ENCODE assay signal across 5 fruit fly cellular contexts in the genomic region with DNA sequence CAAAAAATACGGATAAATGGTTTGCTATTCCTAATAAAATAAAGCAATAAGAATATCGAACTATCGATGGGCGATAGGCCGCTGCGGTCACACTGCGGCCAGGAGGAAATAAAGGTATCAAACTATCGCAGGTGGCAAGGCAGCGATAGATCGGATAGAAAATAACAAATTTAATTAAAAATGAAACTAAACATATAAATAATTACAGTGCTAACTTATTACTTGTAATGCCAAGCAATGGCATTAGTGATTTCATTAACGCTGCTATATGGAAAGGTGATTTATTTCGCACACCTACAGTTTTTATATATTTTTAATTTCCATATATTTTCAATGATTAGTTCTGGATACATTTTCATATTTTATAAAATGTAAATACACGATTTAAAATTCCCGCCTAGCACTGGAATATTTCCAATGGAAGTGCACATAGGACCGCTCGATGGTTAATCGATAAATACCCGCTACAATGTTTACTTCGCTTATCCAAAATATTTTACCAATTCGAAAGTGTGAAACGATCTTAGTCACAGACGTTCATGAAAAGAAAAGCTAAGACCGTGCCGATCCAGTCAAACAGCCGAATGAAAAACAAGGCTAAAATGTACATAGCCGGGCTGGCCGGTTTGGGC.
TF ChIP-seq lines count a peak whose summit lies in the region.

Gene CG15356, minus strand, starts transcription at position 48 of the 632 bp plus-strand sequence.
Gene CG15362, plus strand, starts transcription at position 469 of the 632 bp plus-strand sequence.

- peak; percentile 17 for TF ChIP-seq CTCF in whole organism, embryonic (GFP tag; optimal IDR thresholded peaks at IDR 0.05; lab: Kevin White, UChicago)

TF ChIP-seq in whole organism, adult, 20 proteins besides CTCF, POLR2A, EP300 and RAD21 (continues in another document):
- TF ChIP-seq tj (GFP tag; optimal IDR thresholded peaks at IDR 0.05; lab: Kevin White, UChicago) (no peak), CG12768 (GFP tag; optimal IDR thresholded peaks at IDR 0.05; lab: Kevin White, UChicago) (peak; percentile 55), Clk (GFP tag; optimal IDR thresholded peaks at IDR 0.05; lab: Kevin White, UChicago) (no peak), CG33017 (tag; optimal IDR thresholded peaks at IDR 0.05; lab: Kevin White, UChicago) (no peak), pad (GFP tag; optimal IDR thresholded peaks at IDR 0.05; lab: Kevin White, UChicago) (peak; percentile 38), CG7045 (GFP tag; optimal IDR thresholded peaks at IDR 0.05; lab: Kevin White, UChicago) (peak; percentile 29), Hr96 (GFP tag; optimal IDR thresholded peaks at IDR 0.05; lab: Kevin White, UChicago) (no peak), kay (GFP tag; lab: Kevin White, UChicago; ENCODE audit: borderline replicate concordance) (no peak), cic (GFP tag; optimal IDR thresholded peaks at IDR 0.05; lab: Kevin White, UChicago) (no peak), CG11617 (GFP tag; optimal IDR thresholded peaks at IDR 0.05; lab: Kevin White, UChicago) (peak; percentile 45), Crg-1 (GFP tag; optimal IDR thresholded peaks at IDR 0.05; lab: Kevin White, UChicago) (peak; percentile 52), CG7101 (tag; optimal IDR thresholded peaks at IDR 0.05; lab: Kevin White, UChicago) (no peak), bab1 (GFP tag; optimal IDR thresholded peaks at IDR 0.05; lab: Kevin White, UChicago) (peak; percentile 60), CG5204 (GFP tag; optimal IDR thresholded peaks at IDR 0.05; lab: Kevin White, UChicago) (no peak), toe (GFP tag; optimal IDR thresholded peaks at IDR 0.05; lab: Kevin White, UChicago) (peak; percentile 66), cnc (optimal IDR thresholded peaks at IDR 0.05; lab: Kevin White, UChicago) (no peak), ovo (GFP tag; optimal IDR thresholded peaks at IDR 0.05; lab: Kevin White, UChicago) (no peak)

TF ChIP-seq in whole organism, embryonic, 481 proteins besides CTCF, POLR2A, EP300 and RAD21 (continues in another document):
- TF ChIP-seq knrl (GFP tag; IDR thresholded peaks at IDR 0.05; lab: Robert Waterston, UW; ENCODE audit: partially characterized antibody): peak; percentile 99
- peak; percentile 53 for TF ChIP-seq NfI (GFP tag; optimal IDR thresholded peaks at IDR 0.05; lab: Kevin White, UChicago)
- TF ChIP-seq sug (tag; optimal IDR thresholded peaks at IDR 0.05; lab: Kevin White, UChicago): peak; percentile 45
- no peak for TF ChIP-seq sqz (GFP tag; optimal IDR thresholded peaks at IDR 0.05; lab: Kevin White, UChicago)
- peak in 1 of 2 experiments; percentile 27 for TF ChIP-seq Pdp1 (GFP tag; optimal IDR thresholded peaks at IDR 0.05; lab: Kevin White, UChicago)
- peak; percentile 52 for TF ChIP-seq gfzf (GFP tag; optimal IDR thresholded peaks at IDR 0.05; lab: Kevin White, UChicago)
- TF ChIP-seq luna (GFP tag; optimal IDR thresholded peaks at IDR 0.05; lab: Kevin White, UChicago): no peak
- TF ChIP-seq B-H1 (GFP tag; IDR thresholded peaks at IDR 0.05; lab: Robert Waterston, UW): peak; percentile 12; the same call in 1 of the 3 replicates
- peak in 1 of 2 experiments; percentile 4 for TF ChIP-seq bsh (GFP tag; optimal IDR thresholded peaks at IDR 0.05; lab: Kevin White, UChicago)
- peak; percentile 4 for TF ChIP-seq CG2875 (GFP tag; optimal IDR thresholded peaks at IDR 0.05; lab: Kevin White, UChicago)
- no peak for TF ChIP-seq CG8359 (GFP tag; optimal IDR thresholded peaks at IDR 0.05; lab: Kevin White, UChicago; ENCODE audit: borderline replicate concordance)
- peak; percentile 63 for TF ChIP-seq slbo (GFP tag; IDR thresholded peaks at IDR 0.05; lab: Robert Waterston, UW)
- TF ChIP-seq wor (GFP tag; IDR thresholded peaks at IDR 0.05; lab: Robert Waterston, UW): no peak
- TF ChIP-seq CG10462 (GFP tag; optimal IDR thresholded peaks at IDR 0.05; lab: Kevin White, UChicago): peak; percentile 14
- no peak for TF ChIP-seq CG4404 (GFP tag; IDR thresholded peaks at IDR 0.05; lab: Robert Waterston, UW)
- peak; percentile 48 for TF ChIP-seq CG3847 (GFP tag; IDR thresholded peaks at IDR 0.05; lab: Robert Waterston, UW)

TF ChIP-seq in whole organism, prepupa, 60 proteins besides CTCF, POLR2A, EP300 and RAD21 (continues in another document):
- no peak for TF ChIP-seq CG6854 (GFP tag; optimal IDR thresholded peaks at IDR 0.05; lab: Kevin White, UChicago)
- peak; percentile 92 for TF ChIP-seq dsx (GFP tag; optimal IDR thresholded peaks at IDR 0.05; lab: Kevin White, UChicago; ENCODE audit: poor library complexity, severe bottlenecking)
- TF ChIP-seq Eip93F (GFP tag; optimal IDR thresholded peaks at IDR 0.05; lab: Kevin White, UChicago): peak; percentile 57
- TF ChIP-seq CG7368 (GFP tag; optimal IDR thresholded peaks at IDR 0.05; lab: Kevin White, UChicago): no peak
- TF ChIP-seq Hr38 (GFP tag; optimal IDR thresholded peaks at IDR 0.05; lab: Kevin White, UChicago): no peak
- no peak for TF ChIP-seq Sox15 (GFP tag; optimal IDR thresholded peaks at IDR 0.05; lab: Kevin White, UChicago)
- TF ChIP-seq CG15336 (GFP tag; IDR thresholded peaks at IDR 0.05; lab: Robert Waterston, UW): no peak
- TF ChIP-seq CG3032 (tag; optimal IDR thresholded peaks at IDR 0.05; lab: Kevin White, UChicago): peak; percentile 42
- no peak for TF ChIP-seq CG11294 (GFP tag; IDR thresholded peaks at IDR 0.05; lab: Robert Waterston, UW)
- TF ChIP-seq CG6276 (GFP tag; optimal IDR thresholded peaks at IDR 0.05; lab: Kevin White, UChicago): no peak
- no peak for TF ChIP-seq CG11902 (GFP tag; optimal IDR thresholded peaks at IDR 0.05; lab: Kevin White, UChicago)
- TF ChIP-seq topi (GFP tag; optimal IDR thresholded peaks at IDR 0.05; lab: Kevin White, UChicago): peak; percentile 55
- TF ChIP-seq eg (GFP tag; IDR thresholded peaks at IDR 0.05; lab: Robert Waterston, UW): 0 out of 3 replicates have a peak, but pooled peaks have one; percentile 17
- TF ChIP-seq Gug (GFP tag; IDR thresholded peaks at IDR 0.05; lab: Robert Waterston, UW): no peak
- TF ChIP-seq ss (GFP tag; optimal IDR thresholded peaks at IDR 0.05; lab: Kevin White, UChicago): no peak
- no peak for TF ChIP-seq Blimp-1 (GFP tag; optimal IDR thresholded peaks at IDR 0.05; lab: Kevin White, UChicago)
- TF ChIP-seq CG4318 (GFP tag; optimal IDR thresholded peaks at IDR 0.05; lab: Kevin White, UChicago): no peak
- TF ChIP-seq svp (GFP tag; lab: Kevin White, UChicago): no peak

TF ChIP-seq in whole organism, pupa, 21 proteins besides CTCF, POLR2A, EP300 and RAD21:
- peak; percentile 59; the same call in 2 of the 3 replicates for TF ChIP-seq CG4496 (GFP tag; IDR thresholded peaks at IDR 0.05; lab: Robert Waterston, UW)
- TF ChIP-seq fd96Ca (GFP tag; IDR thresholded peaks at IDR 0.05; lab: Robert Waterston, UW): no peak
- TF ChIP-seq CG17806 (tag; optimal IDR thresholded peaks at IDR 0.05; lab: Kevin White, UChicago): peak; percentile 27

TF ChIP-seq in whole organism, wandering third instar larva, 38 proteins besides CTCF, POLR2A, EP300 and RAD21:
- TF ChIP-seq jim (GFP tag; optimal IDR thresholded peaks at IDR 0.05; lab: Kevin White, UChicago): no peak
- TF ChIP-seq usp (GFP tag; optimal IDR thresholded peaks at IDR 0.05; lab: Kevin White, UChicago): no peak
- no peak for TF ChIP-seq OdsH (GFP tag; optimal IDR thresholded peaks at IDR 0.05; lab: Kevin White, UChicago)
- no peak for TF ChIP-seq dmrt93B (GFP tag; optimal IDR thresholded peaks at IDR 0.05; lab: Kevin White, UChicago)
- TF ChIP-seq woc (GFP tag; optimal IDR thresholded peaks at IDR 0.05; lab: Kevin White, UChicago): peak; percentile 48
- TF ChIP-seq Mio (GFP tag; optimal IDR thresholded peaks at IDR 0.05; lab: Kevin White, UChicago): no peak
- no peak for TF ChIP-seq Hnf4 (GFP tag; optimal IDR thresholded peaks at IDR 0.05; lab: Kevin White, UChicago)
- no peak for TF ChIP-seq sv (GFP tag; optimal IDR thresholded peaks at IDR 0.05; lab: Kevin White, UChicago)
- TF ChIP-seq Myc (optimal IDR thresholded peaks at IDR 0.05; lab: Kevin White, UChicago): no peak
- TF ChIP-seq dl (GFP tag; optimal IDR thresholded peaks at IDR 0.05; lab: Kevin White, UChicago; ENCODE audit: insufficient read depth in 1 of 2, partially characterized antibody in 2 of 2): no peak
- TF ChIP-seq fru (GFP tag; optimal IDR thresholded peaks at IDR 0.05; lab: Kevin White, UChicago): peak; percentile 13
- TF ChIP-seq CrebA (GFP tag; optimal IDR thresholded peaks at IDR 0.05; lab: Kevin White, UChicago; ENCODE audit: borderline replicate concordance): no peak
- TF ChIP-seq sage (GFP tag; optimal IDR thresholded peaks at IDR 0.05; lab: Kevin White, UChicago): peak; percentile 77
- TF ChIP-seq Sp1 (GFP tag; optimal IDR thresholded peaks at IDR 0.05; lab: Kevin White, UChicago): peak; percentile 25
- no peak for TF ChIP-seq Rel (GFP tag; optimal IDR thresholded peaks at IDR 0.05; lab: Kevin White, UChicago)
- no peak for TF ChIP-seq Rel (tag; optimal IDR thresholded peaks at IDR 0.05; lab: Kevin White, UChicago)
- TF ChIP-seq pan (optimal IDR thresholded peaks at IDR 0.05; lab: Kevin White, UChicago): no peak
- peak; percentile 42 for TF ChIP-seq HLH106 (tag; optimal IDR thresholded peaks at IDR 0.05; lab: Kevin White, UChicago)
- TF ChIP-seq Abd-B (GFP tag; optimal IDR thresholded peaks at IDR 0.05; lab: Kevin White, UChicago): no peak
- peak; percentile 57 for TF ChIP-seq h (GFP tag; optimal IDR thresholded peaks at IDR 0.05; lab: Kevin White, UChicago)
- peak; percentile 63 for TF ChIP-seq Hr83 (GFP tag; optimal IDR thresholded peaks at IDR 0.05; lab: Kevin White, UChicago; ENCODE audit: poor library complexity, severe bottlenecking)
- TF ChIP-seq rgr (GFP tag; optimal IDR thresholded peaks at IDR 0.05; lab: Kevin White, UChicago): peak; percentile 6
- TF ChIP-seq Dif (GFP tag; optimal IDR thresholded peaks at IDR 0.05; lab: Kevin White, UChicago; ENCODE audit: partially characterized antibody): no peak
- peak in 1 of 2 experiments; percentile 31 for TF ChIP-seq foxo (GFP tag; optimal IDR thresholded peaks at IDR 0.05; lab: Kevin White, UChicago)
- TF ChIP-seq lola (GFP tag; optimal IDR thresholded peaks at IDR 0.05; lab: Kevin White, UChicago): no peak
- peak; percentile 14 for TF ChIP-seq CG32264 (GFP tag; optimal IDR thresholded peaks at IDR 0.05; lab: Kevin White, UChicago)
- no peak for TF ChIP-seq br (GFP tag; optimal IDR thresholded peaks at IDR 0.05; lab: Kevin White, UChicago)
- TF ChIP-seq CG9705 (GFP tag; optimal IDR thresholded peaks at IDR 0.05; lab: Kevin White, UChicago): peak; percentile 39
- no peak for TF ChIP-seq Vsx2 (GFP tag; optimal IDR thresholded peaks at IDR 0.05; lab: Kevin White, UChicago; ENCODE audit: partially characterized antibody)
